Worm (Caenorhabditis elegans): ENCODE measurements around the gene F20G2.3.

- no peak for TF ChIP-seq lsy-2 (tag; optimal IDR thresholded peaks at IDR 0.05)
- TF ChIP-seq alr-1 (tag; optimal IDR thresholded peaks at IDR 0.05): no peak
- TF ChIP-seq blmp-1 (tag; optimal IDR thresholded peaks at IDR 0.05; ENCODE audit: insufficient read depth): no peak
- no peak for TF ChIP-seq nhr-237 (tag; optimal IDR thresholded peaks at IDR 0.05)
- TF ChIP-seq nhr-77 (tag; optimal IDR thresholded peaks at IDR 0.05): no peak
Observed at ce11 chrV:13730762-13731161, 37.5 kb downstream of the F20G2.3 start, which contains the start of gene dct-17.
